Worm (Caenorhabditis elegans): ENCODE results near the gene C14C11.1.

The C14C11.1 gene

ce11 chrV:5684534-5684933, 21.1 kb downstream of the C14C11.1 start, which contains the start of the genes hmgs-1 and F25B4.4 (continued):
- TF ChIP-seq nhr-102 (tag; optimal IDR thresholded peaks at IDR 0.05) (peak; percentile 67), ceh-82 (tag; optimal IDR thresholded peaks at IDR 0.05) (no peak), nhr-41 (GFP tag; IDR thresholded peaks at IDR 0.05) (no peak), aha-1 (tag) (peak; percentile 94), jun-1 (tag; optimal IDR thresholded peaks at IDR 0.05) (peak; percentile 64), ama-1 (optimal IDR thresholded peaks at IDR 0.05) (peak; percentile 62), nhr-111 (GFP tag; optimal IDR thresholded peaks at IDR 0.05) (no peak), nhr-77 (tag; optimal IDR thresholded peaks at IDR 0.05) (peak; percentile 93), Y48G9A.11 (GFP tag; IDR thresholded peaks at IDR 0.05) (peak; percentile 49; the same call in 1 of the 2 replicates), tra-1 (GFP tag; IDR thresholded peaks at IDR 0.05) (peak; percentile 79), lim-7 (GFP tag; IDR thresholded peaks at IDR 0.05) (no peak), zip-2 (tag; optimal IDR thresholded peaks at IDR 0.05) (peak; percentile 31), set-16 (GFP tag; IDR thresholded peaks at IDR 0.05) (no peak)

ce11 chrV:5687115-5687979, 23.9 kb downstream of the C14C11.1 start, which contains the start of gene F25B4.7:
Gene F25B4.7, minus strand, starts transcription at chrV:5687226.
- TF ChIP-seq hlh-30 (tag; optimal IDR thresholded peaks at IDR 0.05; ENCODE audit: insufficient read depth): peak; percentile 50
- peak; percentile 71 for TF ChIP-seq aha-1 (tag)
- no peak for TF ChIP-seq pqm-1 (tag; optimal IDR thresholded peaks at IDR 0.05)
- peak; percentile 45 for TF ChIP-seq lin-38 (GFP tag; IDR thresholded peaks at IDR 0.05)
- no peak for TF ChIP-seq lin-15B (tag; optimal IDR thresholded peaks at IDR 0.05)
- TF ChIP-seq F26F4.8 (GFP tag; conservative IDR thresholded peaks at IDR 0.05): no peak
- no peak for TF ChIP-seq dmd-9 (GFP tag; IDR thresholded peaks at IDR 0.05)
- no peak for TF ChIP-seq nhr-41 (GFP tag; IDR thresholded peaks at IDR 0.05)
- peak; percentile 55 for TF ChIP-seq nhr-28 (tag; optimal IDR thresholded peaks at IDR 0.05)
- TF ChIP-seq lsy-2 (tag; optimal IDR thresholded peaks at IDR 0.05): peak in 1 of 2 experiments; percentile 13
- TF ChIP-seq unc-62 (GFP tag; optimal IDR thresholded peaks at IDR 0.05 in 1 of 2): peak in 1 of 2 experiments; percentile 43
- TF ChIP-seq unc-62 (tag; optimal IDR thresholded peaks at IDR 0.05): no peak
- TF ChIP-seq ztf-7 (tag; optimal IDR thresholded peaks at IDR 0.05): peak; percentile 54
- TF ChIP-seq tra-1 (GFP tag; IDR thresholded peaks at IDR 0.05): no peak
- no peak for TF ChIP-seq egl-27 (tag; optimal IDR thresholded peaks at IDR 0.05)
- TF ChIP-seq spr-1 (tag; optimal IDR thresholded peaks at IDR 0.05): no peak
- TF ChIP-seq jun-1 (tag; optimal IDR thresholded peaks at IDR 0.05): no peak
- TF ChIP-seq arid-1 (GFP tag; conservative IDR thresholded peaks at IDR 0.05): no peak
- TF ChIP-seq dmd-6 (GFP tag; IDR thresholded peaks at IDR 0.05): 0 out of 2 replicates have a peak, but pooled peaks have one; percentile 27
- no peak for TF ChIP-seq T26A8.4 (GFP tag; IDR thresholded peaks at IDR 0.05)
- no peak for TF ChIP-seq F49E8.2 (tag; optimal IDR thresholded peaks at IDR 0.05; ENCODE audit: borderline replicate concordance)
- TF ChIP-seq attf-4 (tag; optimal IDR thresholded peaks at IDR 0.05): no peak
- TF ChIP-seq unc-39 (tag; optimal IDR thresholded peaks at IDR 0.05): no peak
- TF ChIP-seq ceh-32 (tag; optimal IDR thresholded peaks at IDR 0.05; ENCODE audit: poor library complexity): no peak
- TF ChIP-seq daf-16 (GFP tag; optimal IDR thresholded peaks at IDR 0.05): no peak
- TF ChIP-seq daf-16 (tag; optimal IDR thresholded peaks at IDR 0.05): peak; percentile 21
- TF ChIP-seq mdl-1 (tag; optimal IDR thresholded peaks at IDR 0.05): peak in 1 of 2 experiments; percentile 64
- TF ChIP-seq daf-8 (GFP tag; IDR thresholded peaks at IDR 0.05): no peak
- TF ChIP-seq spr-3 (GFP tag; optimal IDR thresholded peaks at IDR 0.05): no peak
- peak; percentile 44 for TF ChIP-seq mxl-3 (GFP tag; optimal IDR thresholded peaks at IDR 0.05)
- TF ChIP-seq mes-2 (tag; optimal IDR thresholded peaks at IDR 0.05; ENCODE audit: poor library complexity, severe bottlenecking): peak; percentile 31
- peak; percentile 11 for TF ChIP-seq hlh-11 (tag; optimal IDR thresholded peaks at IDR 0.05)

Data from whole organism, L4 larva.